Worm (Caenorhabditis elegans) whole organism, mixed stage, embryonic: ENCODE results near the gene kin-26.

Experiments used
- M03D4.4 ChIP-seq: sonication (generic microtip); optimal IDR thresholded peaks from 2 replicates; lab custom pipeline; 2017; ENCODE audit warnings: mild to moderate bottlenecking, missing genetic modification characterization, missing compliant biosample characterization
- bed-3 ChIP-seq: fragments of 200-800 bp; sonication (Bioruptor generic); optimal IDR thresholded peaks from 3 replicates; lab custom pipeline; 2018; ENCODE audit warnings: mild to moderate bottlenecking, missing genetic modification characterization, moderate library complexity, missing compliant biosample characterization
- ceh-39 ChIP-seq: fragments of 150-350 bp; optimal IDR thresholded peaks from 2 replicates; lab custom pipeline; 2014; ENCODE audit warnings: missing biosample characterization, missing genetic modification characterization
- ceh-43 ChIP-seq: fragments of 200-800 bp; sonication (Bioruptor generic); optimal IDR thresholded peaks from 2 replicates; lab custom pipeline; 2018; ENCODE audit warnings: mild to moderate bottlenecking, missing genetic modification characterization, moderate library complexity, missing compliant biosample characterization
- ceh-83 ChIP-seq: fragments of 200-800 bp; sonication (Bioruptor generic); optimal IDR thresholded peaks from 2 replicates; lab custom pipeline; 2018; ENCODE audit warnings: mild to moderate bottlenecking, missing genetic modification characterization, missing compliant biosample characterization
- ces-1 ChIP-seq: fragments of 150-350 bp; optimal IDR thresholded peaks from 2 replicates; lab custom pipeline; 2014; ENCODE audit warnings: missing biosample characterization, missing genetic modification reagents, missing genetic modification characterization
- cnd-1 ChIP-seq: fragments of 200-800 bp; sonication (Bioruptor generic); optimal IDR thresholded peaks from 2 replicates; lab custom pipeline; 2018; ENCODE audit warnings: mild to moderate bottlenecking, missing genetic modification characterization, missing compliant biosample characterization
- drap-1 ChIP-seq: fragments of 200-800 bp; sonication (Bioruptor generic); optimal IDR thresholded peaks from 3 replicates; lab custom pipeline; 2018; ENCODE audit warnings: mild to moderate bottlenecking, missing genetic modification characterization, missing compliant biosample characterization
- elt-3 ChIP-seq: fragments of 150-350 bp; optimal IDR thresholded peaks from 2 replicates; lab custom pipeline; 2014; ENCODE audit warnings: missing biosample characterization, missing genetic modification characterization
- ham-2 ChIP-seq: fragments of 200-800 bp; sonication (Bioruptor generic); optimal IDR thresholded peaks from 2 replicates; lab custom pipeline; 2018; ENCODE audit warnings: mild to moderate bottlenecking, missing genetic modification characterization, missing compliant biosample characterization
- hlh-1 ChIP-seq: fragments of 150-350 bp; optimal IDR thresholded peaks from 2 replicates; lab custom pipeline; 2014; ENCODE audit warnings: missing biosample characterization, missing genetic modification reagents, missing genetic modification characterization
- lin-13 ChIP-seq: fragments of 150-350 bp; optimal IDR thresholded peaks from 2 replicates; lab custom pipeline; 2014; ENCODE audit warnings: missing biosample characterization, missing genetic modification characterization
- lsy-2 ChIP-seq: fragments of 150-350 bp; optimal IDR thresholded peaks from 2 replicates; lab custom pipeline; 2014; ENCODE audit warnings: missing biosample characterization, missing genetic modification characterization
- mab-5 ChIP-seq: fragments of 150-350 bp; optimal IDR thresholded peaks from 2 replicates; lab custom pipeline; 2014; ENCODE audit warnings: missing biosample characterization, missing genetic modification characterization
- mep-1 ChIP-seq: fragments of 150-350 bp; optimal IDR thresholded peaks from 2 replicates; lab custom pipeline; 2017; ENCODE audit warnings: missing biosample characterization, missing genetic modification reagents, missing genetic modification characterization, inconsistent platforms
- mls-2 ChIP-seq: sonication (generic microtip); optimal IDR thresholded peaks from 2 replicates; lab custom pipeline; 2016; ENCODE audit warnings: mild to moderate bottlenecking, missing genetic modification characterization, moderate library complexity, missing compliant biosample characterization
- nhr-12 ChIP-seq: fragments of 150-350 bp; optimal IDR thresholded peaks from 2 replicates; lab custom pipeline; 2014; ENCODE audit warnings: missing biosample characterization, missing genetic modification characterization
- nhr-2 ChIP-seq: fragments of 150-350 bp; optimal IDR thresholded peaks from 2 replicates; lab custom pipeline; 2014; ENCODE audit warnings: missing biosample characterization, missing genetic modification characterization
- nhr-237 ChIP-seq: fragments of 150-350 bp; optimal IDR thresholded peaks from 2 replicates; lab custom pipeline; 2014; ENCODE audit warnings: missing biosample characterization, missing genetic modification characterization
- nhr-28 ChIP-seq: fragments of 150-350 bp; optimal IDR thresholded peaks from 2 replicates; lab custom pipeline; 2014; ENCODE audit warnings: missing biosample characterization, missing genetic modification characterization
- nhr-76 ChIP-seq: sonication (generic microtip); optimal IDR thresholded peaks from 2 replicates; lab custom pipeline; 2017; ENCODE audit warnings: missing biosample characterization, missing genetic modification characterization
- pha-4 ChIP-seq: fragments of 150-350 bp; optimal IDR thresholded peaks from 2 replicates; lab custom pipeline; 2018; ENCODE audit warnings: missing biosample characterization, missing genetic modification reagents, missing genetic modification characterization
- sem-2 ChIP-seq: fragments of 200-800 bp; sonication (Bioruptor generic); optimal IDR thresholded peaks from 2 replicates; lab custom pipeline; 2018; ENCODE audit warnings: mild to moderate bottlenecking, missing genetic modification characterization, missing compliant biosample characterization
- sptf-1 ChIP-seq: sonication (generic microtip); optimal IDR thresholded peaks from 2 replicates; lab custom pipeline; 2017; ENCODE audit warnings: mild to moderate bottlenecking, missing genetic modification characterization, moderate library complexity, missing compliant biosample characterization
- tbx-8 ChIP-seq: fragments of 200-800 bp; sonication (Bioruptor generic); optimal IDR thresholded peaks from 2 replicates; lab custom pipeline; 2018; ENCODE audit warnings: mild to moderate bottlenecking, missing genetic modification characterization, moderate library complexity, missing compliant biosample characterization
- unc-120 ChIP-seq: sonication (generic microtip); optimal IDR thresholded peaks from 2 replicates; lab custom pipeline; 2017; ENCODE audit warnings: missing genetic modification characterization, missing compliant biosample characterization; ENCODE audit not compliant: poor library complexity, severe bottlenecking
- unc-62 ChIP-seq: fragments of 150-350 bp; optimal IDR thresholded peaks from 2 replicates; lab custom pipeline; 2014; ENCODE audit warnings: missing biosample characterization, missing genetic modification reagents, missing genetic modification characterization
- zip-8 ChIP-seq: fragments of 150-350 bp; optimal IDR thresholded peaks from 2 replicates; lab custom pipeline; 2014; ENCODE audit warnings: missing biosample characterization, missing genetic modification characterization

kin-26 gene

DNA sequence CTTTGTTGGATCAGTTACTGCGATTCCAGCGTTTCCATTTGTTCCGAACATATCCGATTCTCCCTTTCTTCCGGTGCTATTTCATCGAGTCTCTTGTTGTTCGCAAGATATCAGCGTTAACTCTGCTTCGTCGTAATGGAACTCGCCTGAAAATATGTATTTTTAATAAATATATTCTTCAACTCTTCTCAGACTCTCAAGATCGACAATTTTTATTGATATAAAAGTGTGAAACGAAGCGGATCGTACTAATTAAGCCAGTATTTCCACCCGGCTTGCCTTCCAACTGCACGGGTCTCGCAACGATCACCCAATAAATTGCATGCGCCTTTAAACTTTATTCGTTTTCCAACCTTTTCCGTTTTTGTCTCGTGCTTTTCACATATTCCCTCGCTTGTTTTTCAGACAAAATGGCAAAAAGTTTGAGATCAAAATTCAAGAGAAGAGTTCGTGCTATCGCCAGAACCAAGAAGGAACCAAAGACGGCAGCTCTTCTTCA, 46.4 kb upstream of the kin-26 start, which contains the start of the genes xpo-3 and C49H3.3:
Gene xpo-3, minus strand, starts transcription at position 51 of the 499 bp plus-strand sequence.
Gene C49H3.3, plus strand, starts transcription at position 369 of the 499 bp plus-strand sequence.
- TF ChIP-seq nhr-76 (tag; lab: Kevin White, UChicago) (no peak), ces-1 (GFP tag; lab: Kevin White, UChicago) (peak; percentile 68), ham-2 (GFP tag; lab: Kevin White, UChicago) (peak; percentile 55), lin-13 (tag; lab: Kevin White, UChicago) (peak; percentile 11), mep-1 (tag; lab: Kevin White, UChicago) (peak; percentile 78), hlh-1 (tag; lab: Kevin White, UChicago) (no peak), lsy-2 (tag; lab: Kevin White, UChicago) (peak; percentile 18)

DNA sequence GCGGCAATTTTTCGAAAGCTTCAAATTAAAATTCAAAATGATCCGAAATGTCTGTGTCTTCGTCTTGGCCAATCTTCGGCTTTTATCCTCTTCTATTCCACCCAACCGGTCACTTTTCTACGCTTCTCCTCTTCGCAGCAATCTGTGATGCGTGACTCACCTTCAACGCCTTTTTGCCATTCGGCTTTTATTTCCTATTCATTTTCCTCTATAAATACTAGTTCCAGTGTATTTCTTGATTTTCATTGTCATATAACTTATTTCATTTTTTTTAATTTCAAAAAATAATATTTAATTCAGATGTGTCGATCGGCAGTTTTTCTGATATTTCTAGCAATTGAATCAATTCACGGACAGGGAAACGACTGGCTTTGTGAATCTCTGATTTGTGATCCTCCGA, 42.4 kb upstream of the kin-26 start, which contains the start of gene C49H3.16:
Gene C49H3.16, plus strand, starts transcription at position 301 of the 400 bp plus-strand sequence.
- TF ChIP-seq pha-4 (tag; lab: Kevin White, UChicago) (no peak), nhr-237 (no peak), lsy-2 (tag; lab: Kevin White, UChicago) (no peak), cnd-1 (no peak), drap-1 (GFP tag; lab: Kevin White, UChicago) (no peak), ceh-43 (GFP tag; lab: Kevin White, UChicago) (no peak), unc-62 (GFP tag; lab: Kevin White, UChicago) (no peak), unc-120 (tag; lab: Kevin White, UChicago) (no peak), sem-2 (GFP tag; lab: Kevin White, UChicago) (no peak), bed-3 (GFP tag; lab: Kevin White, UChicago) (no peak), hlh-1 (tag; lab: Kevin White, UChicago) (no peak), ceh-39 (tag; lab: Kevin White, UChicago) (no peak), nhr-76 (tag; lab: Kevin White, UChicago) (no peak), mab-5 (tag; lab: Kevin White, UChicago) (no peak), elt-3 (no peak)

ce11 chrIV:7917881-7918280, 40.2 kb upstream of the kin-26 start:
- TF ChIP-seq hlh-1 (tag; lab: Kevin White, UChicago) (no peak), nhr-28 (tag; lab: Kevin White, UChicago) (no peak), nhr-2 (tag; lab: Kevin White, UChicago) (no peak), ceh-39 (tag; lab: Kevin White, UChicago) (no peak), ceh-43 (GFP tag; lab: Kevin White, UChicago) (no peak), tbx-8 (GFP tag; lab: Kevin White, UChicago) (no peak), elt-3 (no peak), mep-1 (tag; lab: Kevin White, UChicago) (no peak), sptf-1 (tag; lab: Kevin White, UChicago) (no peak), nhr-12 (tag; lab: Kevin White, UChicago) (no peak), zip-8 (tag; lab: Kevin White, UChicago) (no peak), ceh-83 (GFP tag; lab: Kevin White, UChicago) (no peak)

ce11 chrIV:7916907-7917306, 39.2 kb upstream of the kin-26 start:
- TF ChIP-seq nhr-12 (tag; lab: Kevin White, UChicago) = no peak
- no peak for TF ChIP-seq lsy-2 (tag; lab: Kevin White, UChicago)
- no peak for TF ChIP-seq nhr-237
- no peak for TF ChIP-seq nhr-2 (tag; lab: Kevin White, UChicago)
- TF ChIP-seq tbx-8 (GFP tag; lab: Kevin White, UChicago) = no peak
- no peak for TF ChIP-seq nhr-28 (tag; lab: Kevin White, UChicago)
- TF ChIP-seq mep-1 (tag; lab: Kevin White, UChicago) = no peak
- no peak for TF ChIP-seq M03D4.4
- no peak for TF ChIP-seq unc-62 (GFP tag; lab: Kevin White, UChicago)
- TF ChIP-seq mls-2 (tag; lab: Kevin White, UChicago) = no peak
- TF ChIP-seq ceh-83 (GFP tag; lab: Kevin White, UChicago) = no peak
- no peak for TF ChIP-seq ceh-39 (tag; lab: Kevin White, UChicago)
- no peak for TF ChIP-seq mab-5 (tag; lab: Kevin White, UChicago)
- TF ChIP-seq sem-2 (GFP tag; lab: Kevin White, UChicago) = no peak

- TF ChIP-seq sem-2 (GFP tag; lab: Kevin White, UChicago) = no peak
- no peak for TF ChIP-seq ceh-83 (GFP tag; lab: Kevin White, UChicago)
- no peak for TF ChIP-seq lsy-2 (tag; lab: Kevin White, UChicago)
- no peak for TF ChIP-seq elt-3
- no peak for TF ChIP-seq ceh-39 (tag; lab: Kevin White, UChicago)
- TF ChIP-seq unc-62 (GFP tag; lab: Kevin White, UChicago) = no peak
- no peak for TF ChIP-seq pha-4 (tag; lab: Kevin White, UChicago)
- TF ChIP-seq zip-8 (tag; lab: Kevin White, UChicago) = no peak
- no peak for TF ChIP-seq ham-2 (GFP tag; lab: Kevin White, UChicago)
- TF ChIP-seq hlh-1 (tag; lab: Kevin White, UChicago) = no peak
These were observed 37.3 kb upstream of the kin-26 start, which contains the start of gene C49H3.4 for ce11 chrIV:7914991-7915390. Gene C49H3.4 (plus strand): TSS chrIV:7915291.
